Worm (Caenorhabditis elegans) whole organism, dauer: ENCODE data around the gene jmjd-3.1.
"Not testable (repeated sequence)": the region's sequence is repeated elsewhere in the genome, so short reads cannot be mapped to it uniquely, and the experiment has no call there.

Experiments
- unc-62 ChIP-seq: sonication (generic microtip); optimal IDR thresholded peaks from 2 replicates; lab custom pipeline; 2017; ENCODE audit warnings: missing biosample characterization, missing genetic modification reagents, missing genetic modification characterization

jmjd-3.1 gene

ce11 chrX:8570997-8571517, at the start of gene jmjd-3.1:
TSS of gene jmjd-3.1 (plus strand) at chrX:8571047.
- no peak for TF ChIP-seq unc-62 (GFP tag; lab: Kevin White, UChicago)

DNA sequence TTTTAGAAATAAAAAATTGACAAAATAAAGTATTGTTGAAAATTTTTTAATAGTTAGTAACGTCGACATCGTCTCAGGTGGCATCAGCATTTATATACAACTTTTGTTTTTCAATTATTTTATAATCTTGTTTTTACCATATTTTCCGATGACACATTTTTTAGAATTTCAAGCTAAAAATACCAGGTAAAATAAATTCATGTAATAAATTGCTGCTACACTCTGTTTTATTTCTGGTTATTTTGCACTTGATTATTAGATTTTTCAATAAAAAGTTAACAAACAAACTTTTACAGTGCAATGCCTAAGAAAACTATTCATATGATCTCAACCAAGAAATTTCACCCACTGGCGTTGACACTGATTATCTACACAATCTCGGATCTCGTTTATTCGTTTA, 49.2 kb upstream of the jmjd-3.1 start, which contains the start of gene C03G5.14:
Gene C03G5.14, plus strand, starts transcription at position 301 of the 400 bp plus-strand sequence.
- TF ChIP-seq unc-62 (GFP tag; lab: Kevin White, UChicago): no peak

ce11 chrX:8523000-8523399, 47.8 kb upstream of the jmjd-3.1 start:
- TF ChIP-seq unc-62 (GFP tag; lab: Kevin White, UChicago): no peak

DNA sequence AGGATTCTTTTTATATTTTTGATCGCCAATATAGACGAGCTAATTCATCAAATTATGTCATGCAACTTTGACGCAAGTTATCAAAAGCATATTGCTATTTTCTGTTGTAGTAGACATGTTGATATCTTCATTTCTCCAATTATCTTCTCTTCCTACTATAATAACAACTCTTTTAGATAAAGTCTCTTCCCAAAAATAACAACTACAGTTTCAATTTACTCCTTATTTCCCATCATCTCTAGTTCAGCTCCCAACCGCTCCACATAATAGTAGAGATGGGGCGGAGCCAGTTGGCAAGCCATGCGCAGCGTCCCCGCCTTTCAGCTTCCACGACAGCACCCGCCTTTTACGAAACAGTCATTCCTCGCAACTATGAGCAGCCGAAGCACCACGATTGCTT, 42.9 kb upstream of the jmjd-3.1 start, which contains the start of gene flp-5:
Gene flp-5, plus strand, starts transcription at position 301 of the 400 bp plus-strand sequence.
- no peak for TF ChIP-seq unc-62 (GFP tag; lab: Kevin White, UChicago)

ce11 chrX:8535006-8535405, 35.8 kb upstream of the jmjd-3.1 start, which contains the start of gene nspc-1:
TSS of gene nspc-1 (minus strand) at chrX:8535106.
- not testable (repeated sequence) for TF ChIP-seq unc-62 (GFP tag; lab: Kevin White, UChicago)

DNA sequence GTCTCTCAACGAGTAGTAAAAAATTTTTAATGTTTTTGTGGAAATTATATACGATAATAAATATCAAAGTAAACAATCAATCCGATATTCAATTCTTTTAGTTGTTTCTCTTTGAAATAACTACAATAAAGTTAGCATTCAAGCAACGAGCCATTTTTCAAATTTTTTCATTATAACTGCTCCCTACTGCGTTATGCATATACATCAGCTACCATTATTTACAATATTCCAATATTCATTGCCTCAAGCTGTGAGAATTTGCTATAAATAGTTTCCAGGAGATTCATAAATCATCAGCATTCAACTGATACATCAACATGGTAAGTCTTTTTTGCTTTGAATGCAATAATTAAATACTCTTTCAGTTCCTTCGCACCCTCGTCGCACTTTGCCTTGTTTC, 34.1 kb upstream of the jmjd-3.1 start, which contains the start of gene nspc-3:
Gene nspc-3, plus strand, starts transcription at position 301 of the 400 bp plus-strand sequence.
- TF ChIP-seq unc-62 (GFP tag; lab: Kevin White, UChicago): no peak

DNA sequence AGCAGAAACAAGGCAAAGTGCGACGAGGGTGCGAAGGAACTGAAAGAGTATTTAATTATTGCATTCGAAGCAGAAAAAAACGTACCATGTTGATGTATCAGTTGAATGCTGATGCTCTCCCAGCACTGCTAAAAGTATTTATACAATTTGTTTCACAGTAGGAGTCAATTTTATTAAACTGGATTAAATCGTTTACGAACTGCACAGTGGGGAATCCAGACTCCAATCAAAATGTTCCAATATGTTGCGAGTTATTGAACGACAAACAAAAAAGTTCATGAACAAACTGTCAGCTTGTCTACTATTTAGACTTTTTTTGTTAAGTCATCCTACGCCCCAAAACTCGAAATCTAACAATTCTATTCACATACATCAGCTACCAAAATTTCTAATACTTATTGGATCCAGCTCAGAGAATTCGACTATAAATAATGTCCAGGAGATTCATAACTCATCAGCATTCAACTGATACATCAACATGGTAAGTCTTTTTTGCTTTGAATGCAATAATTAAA, 32.5 kb upstream of the jmjd-3.1 start, which contains the start of the genes nspc-4 and nspc-5:
Gene nspc-4, minus strand, starts transcription at position 101 of the 515 bp plus-strand sequence.
Gene nspc-5, plus strand, starts transcription at position 465 of the 515 bp plus-strand sequence.
- TF ChIP-seq unc-62 (GFP tag; lab: Kevin White, UChicago): not testable (repeated sequence)

DNA sequence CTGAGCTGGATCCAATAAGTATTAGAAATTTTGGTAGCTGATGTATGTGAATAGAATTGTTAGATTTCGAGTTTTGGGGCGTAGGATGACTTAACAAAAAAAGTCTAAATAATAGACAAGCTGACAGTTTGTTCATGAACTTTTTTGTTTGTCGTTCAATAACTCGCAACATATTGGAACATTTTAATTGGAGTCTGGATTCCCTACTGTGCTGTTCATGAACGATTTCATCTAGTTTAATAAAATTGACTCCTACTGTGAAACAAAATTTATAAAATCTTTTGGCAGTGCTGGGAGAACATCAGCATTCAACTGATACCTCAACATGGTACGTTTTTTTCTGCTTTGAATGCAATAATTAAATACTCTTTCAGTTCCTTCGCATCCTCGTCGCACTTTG, 29.3 kb upstream of the jmjd-3.1 start, which contains the start of gene nspc-7:
Gene nspc-7, plus strand, starts transcription at position 301 of the 400 bp plus-strand sequence.
- TF ChIP-seq unc-62 (GFP tag; lab: Kevin White, UChicago): not testable (repeated sequence)

DNA sequence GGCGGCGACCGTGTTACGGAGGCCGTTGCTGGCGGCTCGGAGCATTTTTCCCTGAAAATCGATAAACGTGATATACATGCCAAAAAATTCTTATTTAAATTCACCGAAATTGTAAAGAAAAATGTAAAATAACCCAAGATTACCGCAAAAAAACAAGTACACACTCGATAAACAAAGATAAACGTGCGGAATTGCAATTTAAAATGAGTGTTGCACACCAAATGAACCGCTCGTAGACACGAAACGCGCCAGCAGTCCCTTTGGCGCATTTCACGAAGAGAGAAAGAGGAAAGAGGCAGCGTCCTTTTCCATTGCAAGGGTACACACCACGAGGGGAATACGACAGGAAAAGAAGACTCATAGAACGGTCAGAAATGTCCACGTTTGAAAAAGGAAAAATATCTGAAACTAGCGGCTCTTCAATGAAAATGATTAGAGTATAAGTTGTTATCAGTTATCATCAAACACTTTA, 24.8 kb upstream of the jmjd-3.1 start, which contains the start of gene sdha-1:
Gene sdha-1, minus strand, starts transcription at position 51 of the 472 bp plus-strand sequence.
- no peak for TF ChIP-seq unc-62 (GFP tag; lab: Kevin White, UChicago)

- no peak for TF ChIP-seq unc-62 (GFP tag; lab: Kevin White, UChicago)
Measured at ce11 chrX:8549026-8549425, 21.8 kb upstream of the jmjd-3.1 start, which contains the start of gene D2021.4. TSS of gene D2021.4 (minus strand) at chrX:8549073.

DNA sequence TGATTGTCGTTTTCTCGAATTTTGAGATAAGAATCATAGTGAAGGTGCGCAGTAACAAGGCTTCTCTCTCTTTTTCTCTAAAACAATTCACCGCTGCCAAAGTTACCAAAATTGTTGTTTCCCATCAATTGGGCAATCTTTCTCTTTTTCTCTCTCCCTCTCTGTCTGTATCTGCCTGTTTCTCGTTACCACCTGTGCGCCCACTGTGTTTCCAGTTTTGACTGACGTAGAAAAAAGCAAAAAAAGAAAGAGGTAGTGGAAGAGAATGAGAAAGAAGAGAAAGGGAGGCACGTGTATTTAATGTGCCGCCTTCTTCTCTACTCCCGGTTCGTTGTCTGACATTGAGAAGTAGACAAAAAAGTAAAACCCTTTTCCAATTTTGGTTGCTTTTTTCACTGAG, 20.7 kb upstream of the jmjd-3.1 start:
- TF ChIP-seq unc-62 (GFP tag; lab: Kevin White, UChicago): no peak

DNA sequence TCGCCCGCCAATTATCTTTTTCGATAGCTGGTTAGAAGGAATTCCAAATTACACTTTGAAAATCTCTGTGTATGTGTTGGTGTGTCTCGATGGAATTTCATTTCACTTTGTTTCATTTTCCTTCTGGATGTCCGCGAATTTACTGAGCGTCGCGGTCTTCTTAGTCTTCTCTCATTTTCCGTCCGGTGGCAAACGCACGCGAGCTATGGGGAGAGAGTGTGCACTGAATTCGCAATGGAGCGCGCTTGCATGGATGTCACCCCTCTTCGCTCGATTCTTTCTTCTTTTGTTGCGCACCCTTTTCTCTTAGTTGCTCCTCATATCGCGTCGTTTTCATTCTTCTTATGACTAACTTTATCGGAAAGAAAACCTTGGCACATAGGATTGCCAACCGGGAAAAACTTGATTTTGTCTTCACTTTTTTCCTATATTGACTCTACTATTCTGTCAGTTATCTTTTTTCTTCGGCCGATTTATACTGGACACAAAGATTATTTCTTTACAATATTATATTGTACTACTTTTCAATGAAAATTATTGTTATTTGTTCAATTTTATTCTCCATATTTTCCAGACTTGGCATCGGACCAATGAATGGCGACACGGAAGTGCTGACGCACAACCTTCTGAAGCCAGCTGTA, 19.0 kb upstream of the jmjd-3.1 start, which contains the start of gene dhhc-14:
Gene dhhc-14, plus strand, starts transcription at position 591 of the 641 bp plus-strand sequence.
- TF ChIP-seq unc-62 (GFP tag; lab: Kevin White, UChicago): no peak

ce11 chrX:8554029-8554428, 16.8 kb upstream of the jmjd-3.1 start:
- TF ChIP-seq unc-62 (GFP tag; lab: Kevin White, UChicago): no peak

DNA sequence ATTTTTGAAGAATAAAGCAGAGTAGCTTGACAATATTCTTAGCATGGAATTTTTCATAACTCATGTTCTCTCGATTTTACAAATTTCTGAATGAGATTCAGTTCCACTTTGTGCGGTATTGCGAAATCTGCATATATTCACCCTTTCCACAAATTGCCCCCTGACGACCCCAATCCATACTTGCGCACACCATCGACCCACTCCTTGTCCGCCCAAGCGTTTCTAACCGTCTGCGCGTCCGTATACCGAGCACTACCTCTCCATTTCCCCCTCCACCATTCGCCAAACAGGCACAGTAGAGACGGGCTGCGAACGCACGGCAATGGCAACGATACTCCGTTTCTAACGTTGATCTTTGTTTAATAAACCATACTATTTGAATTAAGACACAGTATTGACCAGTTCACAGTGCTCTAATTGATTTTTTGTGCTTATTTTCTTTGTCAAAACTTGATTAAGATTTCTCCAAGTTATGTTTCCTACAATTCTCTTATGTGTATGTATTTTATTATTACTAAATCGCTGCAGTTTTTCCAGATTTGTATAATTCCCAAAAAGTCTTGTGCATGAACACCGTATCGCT, 14.1 kb upstream of the jmjd-3.1 start, which contains the start of gene utx-1:
Gene utx-1, plus strand, starts transcription at position 533 of the 583 bp plus-strand sequence.
- no peak for TF ChIP-seq unc-62 (GFP tag; lab: Kevin White, UChicago)

ce11 chrX:8562586-8562985, 8.3 kb upstream of the jmjd-3.1 start:
- TF ChIP-seq unc-62 (GFP tag; lab: Kevin White, UChicago): no peak
